Worm (Caenorhabditis elegans) whole organism, L4 larva: ENCODE data around the gene gbh-1.

Experiments used
- F44E2.7 ChIP-seq: fragments of 200-800 bp; sonication (Bioruptor generic); IDR thresholded peaks from 2 replicates; pipeline ENCODE4 v2.1.2; 2022; ENCODE audit warnings: missing genetic modification characterization, missing compliant biosample characterization
- ama-1 ChIP-seq: fragments of 150-350 bp; optimal IDR thresholded peaks from 2 replicates; lab custom pipeline; 2014; ENCODE audit warnings: inconsistent platforms, mixed read lengths
- ceh-28 ChIP-seq: fragments of 150-350 bp; optimal IDR thresholded peaks from 2 replicates; lab custom pipeline; 2014; ENCODE audit warnings: missing biosample characterization, missing genetic modification reagents, missing genetic modification characterization
- ctbp-1 ChIP-seq: fragments of 200-800 bp; sonication (Bioruptor generic); IDR thresholded peaks from 2 replicates; pipeline ENCODE4 v1.3.6; 2022; ENCODE audit warnings: missing genetic modification reagents, missing genetic modification characterization, missing compliant biosample characterization
- hmg-1.1 ChIP-seq: fragments of 200-800 bp; sonication (Bioruptor generic); IDR thresholded peaks from 2 replicates; pipeline ENCODE4 v1.3.6; 2022; ENCODE audit warnings: missing genetic modification reagents, missing genetic modification characterization, missing compliant biosample characterization
- lin-15B ChIP-seq: fragments of 150-350 bp; sonication (generic microtip); optimal IDR thresholded peaks from 3 replicates; lab custom pipeline; 2014; ENCODE audit warnings: missing biosample characterization, missing genetic modification characterization
- nhr-28 ChIP-seq: fragments of 150-350 bp; optimal IDR thresholded peaks from 2 replicates; lab custom pipeline; 2014; ENCODE audit warnings: missing biosample characterization, missing genetic modification characterization

DNA sequence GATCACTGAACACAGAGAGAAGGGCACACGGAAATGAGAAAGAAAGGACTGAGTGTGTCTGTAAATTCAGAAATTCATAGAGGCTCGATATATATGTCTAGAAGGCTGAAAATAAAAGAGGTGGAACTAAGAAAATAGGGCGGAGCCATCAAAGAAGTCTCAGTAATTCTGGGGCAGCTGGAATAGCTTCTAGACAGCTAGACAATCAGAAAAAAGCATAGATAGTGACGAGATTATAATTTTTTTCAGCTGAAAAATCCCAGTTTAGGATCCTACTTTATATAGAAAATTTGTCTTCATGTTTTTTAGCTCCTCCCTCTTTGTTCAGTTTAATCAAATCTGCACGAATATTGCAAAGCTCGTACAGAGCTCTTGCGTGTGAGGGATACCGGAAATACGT, 28.6 kb downstream of the gbh-1 start, which contains the start of gene D2089.3:
- TF ChIP-seq hmg-1.1 (GFP tag; lab: Robert Waterston, UW) (no peak), ama-1 (lab: Kevin White, UChicago) (no peak), ceh-28 (tag; lab: Kevin White, UChicago) (no peak), ctbp-1 (GFP tag; lab: Robert Waterston, UW) (no peak), nhr-28 (tag; lab: Kevin White, UChicago) (no peak), F44E2.7 (GFP tag; lab: Robert Waterston, UW) (no peak), lin-15B (tag; lab: Kevin White, UChicago) (no peak)
